Worm (Caenorhabditis elegans) whole organism, mixed stage, embryonic: ENCODE data around the gene eif-2Balpha.

ENCODE experiments used
- lin-13 ChIP-seq: fragments of 150-350 bp; optimal IDR thresholded peaks from 2 replicates; lab custom pipeline; 2014; ENCODE audit warnings: missing biosample characterization, missing genetic modification characterization
- lin-32 ChIP-seq: fragments of 200-800 bp; sonication (Bioruptor generic); optimal IDR thresholded peaks from 2 replicates; lab custom pipeline; 2018; ENCODE audit warnings: mild to moderate bottlenecking, missing genetic modification characterization, missing compliant biosample characterization
- nhr-76 ChIP-seq: sonication (generic microtip); optimal IDR thresholded peaks from 2 replicates; lab custom pipeline; 2017; ENCODE audit warnings: missing biosample characterization, missing genetic modification characterization
- tbx-8 ChIP-seq: fragments of 200-800 bp; sonication (Bioruptor generic); optimal IDR thresholded peaks from 2 replicates; lab custom pipeline; 2018; ENCODE audit warnings: mild to moderate bottlenecking, missing genetic modification characterization, moderate library complexity, missing compliant biosample characterization

ce11 chrIII:9563235-9563634, 20.3 kb downstream of the eif-2Balpha start, which contains the start of gene C48B4.9:
- TF ChIP-seq lin-13 (tag; lab: Kevin White, UChicago) (no peak), tbx-8 (GFP tag; lab: Kevin White, UChicago) (no peak), lin-32 (GFP tag; lab: Kevin White, UChicago) (no peak), nhr-76 (tag; lab: Kevin White, UChicago) (no peak)
